Fruit fly (Drosophila melanogaster) whole organism, embryonic: Measurements from ENCODE around the gene CG17803.
A peak's percentile ranks its signal among the peaks of the same experiment; 100 is the strongest.

Source experiments
- CG10959 ChIP-seq: fragments of 200-800 bp; sonication (Bioruptor generic); IDR thresholded peaks from 2 replicates; pipeline ENCODE4 v1.3.6; 2022; ENCODE audit warnings: missing biosample characterization, missing genetic modification characterization
- CG11085 ChIP-seq: fragments of 200-800 bp; sonication (Bioruptor generic); IDR thresholded peaks from 2 replicates; pipeline ENCODE4 v1.3.6; 2022; ENCODE audit warnings: missing biosample characterization, missing genetic modification characterization
- CG12155 ChIP-seq: fragments of 200-800 bp; sonication (Bioruptor generic); optimal IDR thresholded peaks from 3 replicates; lab custom pipeline; 2016; ENCODE audit warnings: missing biosample characterization, missing genetic modification characterization
- CG15479 ChIP-seq: fragments of 200-800 bp; sonication (Bioruptor generic); optimal IDR thresholded peaks from 3 replicates; lab custom pipeline; 2019; ENCODE audit warnings: missing biosample characterization, mild to moderate bottlenecking, missing genetic modification characterization, moderate library complexity
- CG15696 ChIP-seq: fragments of 200-800 bp; sonication (Bioruptor generic); optimal IDR thresholded peaks from 2 replicates; lab custom pipeline; 2019; ENCODE audit warnings: missing biosample characterization, mild to moderate bottlenecking, missing genetic modification characterization, moderate library complexity
- CG16813 ChIP-seq: fragments of 200-800 bp; sonication (Bioruptor generic); IDR thresholded peaks from 3 replicates; pipeline ENCODE4 v1.3.6; 2022; ENCODE audit warnings: missing biosample characterization, missing genetic modification characterization; ENCODE audit not compliant: partially characterized antibody
- CG17186 ChIP-seq: fragments of 200-800 bp; sonication (Bioruptor generic); optimal IDR thresholded peaks from 3 replicates; lab custom pipeline; 2017; ENCODE audit warnings: missing biosample characterization, missing genetic modification reagents, missing genetic modification characterization
- CG1832 ChIP-seq: fragments of 200-800 bp; sonication (Bioruptor generic); optimal IDR thresholded peaks from 2 replicates; lab custom pipeline; 2017; ENCODE audit warnings: missing biosample characterization, mild to moderate bottlenecking, missing genetic modification characterization, inconsistent platforms
- CG18764 ChIP-seq: fragments of 200-800 bp; sonication (Bioruptor generic); optimal IDR thresholded peaks from 3 replicates; lab custom pipeline; 2016; ENCODE audit warnings: missing biosample characterization, missing genetic modification characterization
- CG2120 ChIP-seq: fragments of 200-800 bp; sonication (Bioruptor generic); optimal IDR thresholded peaks from 3 replicates; lab custom pipeline; 2016; ENCODE audit warnings: missing biosample characterization, missing genetic modification characterization
- CG31365 ChIP-seq: fragments of 200-800 bp; sonication (Bioruptor generic); optimal IDR thresholded peaks from 2 replicates; lab custom pipeline; 2018; ENCODE audit warnings: missing biosample characterization, mild to moderate bottlenecking, missing genetic modification characterization
- CG43689 ChIP-seq: fragments of 200-800 bp; sonication (Bioruptor generic); IDR thresholded peaks from 2 replicates; pipeline ENCODE4 v1.3.6; 2022; ENCODE audit warnings: missing biosample characterization, missing genetic modification characterization
- CG6272 ChIP-seq: fragments of 200-800 bp; sonication (Bioruptor generic); IDR thresholded peaks from 2 replicates; pipeline ENCODE4 v1.3.6; 2022; ENCODE audit warnings: missing biosample characterization, missing genetic modification characterization
- CG6654 ChIP-seq: fragments of 200-800 bp; sonication (Bioruptor generic); optimal IDR thresholded peaks from 2 replicates; lab custom pipeline; 2017; ENCODE audit warnings: missing biosample characterization, mild to moderate bottlenecking, missing genetic modification characterization
- CG7372 ChIP-seq: fragments of 200-800 bp; sonication (Bioruptor generic); IDR thresholded peaks from 2 replicates; pipeline ENCODE4 v1.3.6; 2022; ENCODE audit warnings: missing biosample characterization, missing genetic modification characterization
- CG9215 ChIP-seq: fragments of 200-800 bp; sonication (Bioruptor generic); IDR thresholded peaks from 2 replicates; pipeline ENCODE4 v1.3.6; 2022; ENCODE audit warnings: missing biosample characterization, missing genetic modification characterization
- CG9727 ChIP-seq: fragments of 200-800 bp; sonication (Bioruptor generic); optimal IDR thresholded peaks from 3 replicates; lab custom pipeline; 2017; ENCODE audit warnings: missing biosample characterization, mild to moderate bottlenecking, missing genetic modification characterization
- CrebB ChIP-seq: fragments of 200-800 bp; sonication (Bioruptor generic); optimal IDR thresholded peaks from 3 replicates; lab custom pipeline; 2018; ENCODE audit warnings: missing biosample characterization, mild to moderate bottlenecking, missing genetic modification characterization
- Dad ChIP-seq: fragments of 200-800 bp; sonication (Bioruptor generic); optimal IDR thresholded peaks from 3 replicates; lab custom pipeline; 2016; ENCODE audit warnings: missing biosample characterization, missing genetic modification characterization
- Drgx ChIP-seq: fragments of 200-800 bp; sonication (Bioruptor generic); IDR thresholded peaks from 2 replicates; pipeline ENCODE4 v1.3.6; 2022; ENCODE audit warnings: missing biosample characterization, missing genetic modification characterization
- HHEX ChIP-seq: fragments of 200-800 bp; sonication (Bioruptor generic); optimal IDR thresholded peaks from 3 replicates; lab custom pipeline; 2017; ENCODE audit warnings: missing biosample characterization, mild to moderate bottlenecking, missing genetic modification characterization, missing genetic modification reagents
- HLH3B ChIP-seq: fragments of 200-800 bp; sonication (Bioruptor generic); IDR thresholded peaks from 2 replicates; pipeline ENCODE4 v1.3.6; 2022; ENCODE audit warnings: missing biosample characterization, missing genetic modification characterization
- Hmr ChIP-seq: fragments of 200-800 bp; sonication (Bioruptor generic); optimal IDR thresholded peaks from 3 replicates; lab custom pipeline; 2017; ENCODE audit warnings: mild to moderate bottlenecking, missing biosample characterization, missing genetic modification reagents, missing genetic modification characterization
- MBD-R2 ChIP-seq: fragments of 200-800 bp; sonication (Bioruptor generic); IDR thresholded peaks from 2 replicates; pipeline ENCODE4 v1.3.6; 2022; ENCODE audit warnings: missing biosample characterization, missing genetic modification characterization
- Poxn ChIP-seq: fragments of 200-800 bp; sonication (Bioruptor generic); IDR thresholded peaks from 2 replicates; pipeline ENCODE4 v1.3.6; 2022; ENCODE audit warnings: missing biosample characterization, missing genetic modification characterization
- Rx ChIP-seq: fragments of 200-800 bp; sonication (Bioruptor generic); IDR thresholded peaks from 2 replicates; pipeline ENCODE4 v1.3.6; 2022; ENCODE audit warnings: missing biosample characterization, missing genetic modification characterization
- Sry-β ChIP-seq: fragments of 200-800 bp; sonication (Bioruptor generic); optimal IDR thresholded peaks from 2 replicates; lab custom pipeline; 2018; ENCODE audit warnings: missing biosample characterization, mild to moderate bottlenecking, missing genetic modification characterization, moderate library complexity
- Trl ChIP-seq, 3 experiments: fragments of >200 bp in 2 of 3; fragments of 200-800 bp in 1 of 3; sonication (Bioruptor generic) in 1 of 3; optimal IDR thresholded peaks; 2 replicates in 1 of 3; 3 replicates in 2 of 3; lab custom pipeline; 2016 to 2017; ENCODE audit warnings: missing biosample characterization in 1 of 3, missing genetic modification characterization in 1 of 3
- abd-A ChIP-seq: fragments of 200-800 bp; sonication (Bioruptor generic); optimal IDR thresholded peaks from 3 replicates; lab custom pipeline; 2019; ENCODE audit warnings: missing biosample characterization, mild to moderate bottlenecking, missing genetic modification characterization, moderate library complexity
- br ChIP-seq: fragments of >200 bp; optimal IDR thresholded peaks from 2 replicates; lab custom pipeline; 2017
- btn ChIP-seq: fragments of 200-800 bp; sonication (Bioruptor generic); optimal IDR thresholded peaks from 2 replicates; lab custom pipeline; 2016; ENCODE audit warnings: missing biosample characterization, missing genetic modification characterization
- cas ChIP-seq: fragments of 200-800 bp; sonication (Bioruptor generic); IDR thresholded peaks from 2 replicates; pipeline ENCODE4 v1.3.6; 2022; ENCODE audit warnings: missing biosample characterization, missing genetic modification characterization
- cg ChIP-seq: fragments of 200-800 bp; sonication (Bioruptor generic); optimal IDR thresholded peaks from 3 replicates; lab custom pipeline; 2019; ENCODE audit warnings: missing biosample characterization, mild to moderate bottlenecking, missing genetic modification characterization, moderate library complexity
- dan ChIP-seq: fragments of 200-800 bp; sonication (Bioruptor generic); IDR thresholded peaks from 2 replicates; pipeline ENCODE4 v1.3.6; 2022; ENCODE audit warnings: missing biosample characterization, missing genetic modification characterization
- dati ChIP-seq: fragments of 200-800 bp; sonication (Bioruptor generic); IDR thresholded peaks from 2 replicates; pipeline ENCODE4 v1.3.6; 2022; ENCODE audit warnings: missing biosample characterization, missing genetic modification characterization
- dysf ChIP-seq: fragments of 200-800 bp; sonication (Bioruptor generic); IDR thresholded peaks from 3 replicates; pipeline ENCODE4 v1.3.6; 2022; ENCODE audit warnings: missing biosample characterization, missing genetic modification characterization
- hkb ChIP-seq, 2 experiments: fragments of 200-800 bp in 1 of 2; fragments of >200 bp in 1 of 2; sonication (Bioruptor generic) in 1 of 2; IDR thresholded peaks in 1 of 2; optimal IDR thresholded peaks in 1 of 2; 2 replicates each; pipeline versions ENCODE4 v1.3.6 to Lab custom; 2017 to 2022; ENCODE audit warnings: missing biosample characterization in 1 of 2, missing genetic modification characterization in 1 of 2
- hth ChIP-seq: fragments of >200 bp; optimal IDR thresholded peaks from 2 replicates; lab custom pipeline; 2017; ENCODE audit warnings: inconsistent platforms
- jigr1 ChIP-seq: fragments of 200-800 bp; sonication (Bioruptor generic); IDR thresholded peaks from 3 replicates; pipeline ENCODE4 v1.3.6; 2022; ENCODE audit warnings: missing biosample characterization, missing genetic modification characterization
- lilli ChIP-seq: fragments of 200-800 bp; sonication (Bioruptor generic); optimal IDR thresholded peaks from 3 replicates; lab custom pipeline; 2016; ENCODE audit warnings: missing biosample characterization, missing genetic modification characterization
- lov ChIP-seq, 2 experiments: fragments of 200-800 bp in 1 of 2; fragments of >200 bp in 1 of 2; sonication (Bioruptor generic) in 1 of 2; IDR thresholded peaks in 1 of 2; optimal IDR thresholded peaks in 1 of 2; 2 replicates in 1 of 2; 3 replicates in 1 of 2; pipeline versions ENCODE4 v1.3.6 to Lab custom; 2017 to 2022; ENCODE audit warnings: missing biosample characterization in 1 of 2, missing genetic modification characterization in 1 of 2
- luna ChIP-seq: fragments of 200-800 bp; sonication (Bioruptor generic); optimal IDR thresholded peaks from 2 replicates; lab custom pipeline; 2016; ENCODE audit warnings: missing biosample characterization, missing genetic modification characterization
- otp ChIP-seq: fragments of 200-800 bp; sonication (Bioruptor generic); IDR thresholded peaks from 3 replicates; pipeline ENCODE4, ENCODE4 v1.3.6; 2022; ENCODE audit warnings: missing biosample characterization, missing genetic modification characterization
- pros ChIP-seq: fragments of 200-800 bp; sonication (Bioruptor generic); optimal IDR thresholded peaks from 3 replicates; lab custom pipeline; 2019; ENCODE audit warnings: missing biosample characterization, mild to moderate bottlenecking, missing genetic modification characterization, moderate library complexity
- sd ChIP-seq: fragments of 200-800 bp; sonication (Bioruptor generic); optimal IDR thresholded peaks from 3 replicates; lab custom pipeline; 2018; ENCODE audit warnings: missing biosample characterization, mild to moderate bottlenecking, missing genetic modification characterization, moderate library complexity
- sqz ChIP-seq: fragments of 200-800 bp; sonication (Bioruptor generic); optimal IDR thresholded peaks from 3 replicates; lab custom pipeline; 2018; ENCODE audit warnings: missing biosample characterization, mild to moderate bottlenecking, missing genetic modification characterization
- tio ChIP-seq: fragments of 200-800 bp; sonication (Bioruptor generic); optimal IDR thresholded peaks from 2 replicates; lab custom pipeline; 2017; ENCODE audit warnings: missing biosample characterization, missing genetic modification characterization, inconsistent platforms
- tup ChIP-seq: fragments of 200-800 bp; sonication (Bioruptor generic); optimal IDR thresholded peaks from 2 replicates; lab custom pipeline; 2016; ENCODE audit warnings: missing biosample characterization, mild to moderate bottlenecking, missing genetic modification characterization, moderate library complexity
- zen2 ChIP-seq: fragments of 200-800 bp; sonication (Bioruptor generic); IDR thresholded peaks from 3 replicates; pipeline ENCODE4 v1.3.6; 2022; ENCODE audit warnings: missing biosample characterization, missing genetic modification characterization; ENCODE audit not compliant: partially characterized antibody

CG17803 gene

DNA sequence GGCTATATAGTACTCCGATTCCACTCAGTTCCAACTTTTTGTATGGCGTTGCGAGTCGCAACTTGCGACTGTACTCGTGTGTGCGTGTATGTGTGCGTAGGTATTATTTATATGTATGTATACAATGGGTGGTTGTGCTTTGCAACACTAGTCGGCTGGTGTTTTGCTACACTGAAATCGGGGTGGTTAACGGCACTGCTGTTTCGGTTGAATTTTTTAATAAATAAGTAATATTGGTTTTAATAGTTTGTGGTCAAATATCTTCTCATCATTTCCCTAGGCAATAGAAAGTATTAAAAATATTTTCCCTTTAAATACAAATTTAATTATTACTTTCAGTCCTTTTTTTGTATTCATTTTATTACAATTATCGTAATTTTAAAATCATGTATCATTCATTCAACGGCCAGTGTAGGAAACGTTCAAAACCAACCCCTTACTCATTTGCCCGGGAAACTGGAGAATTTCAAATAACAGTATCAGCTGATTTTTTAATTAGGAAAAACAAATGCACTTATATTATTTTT lies 3.0 kb downstream of the CG17803 start, which contains the start of gene CG7379 (continued):
- no peak for TF ChIP-seq btn
- TF ChIP-seq HHEX (GFP tag; lab: Kevin White, UChicago): peak; percentile 85
- peak; percentile 64; the same call in 1 of the 2 replicates for TF ChIP-seq CG7372 (GFP tag; lab: Robert Waterston, UW)
- TF ChIP-seq CG16813 (GFP tag; lab: Robert Waterston, UW): no peak
- no peak for TF ChIP-seq CG31365
- TF ChIP-seq CrebB (tag; lab: Kevin White, UChicago): peak; percentile 54
- no peak for TF ChIP-seq lov (optimal IDR thresholded peaks at IDR 0.05; lab: Kevin White, UChicago)
- peak; percentile 43; the same call in 1 of the 3 replicates for TF ChIP-seq lov (GFP tag; IDR thresholded peaks at IDR 0.05; lab: Robert Waterston, UW)
- TF ChIP-seq MBD-R2 (GFP tag; lab: Robert Waterston, UW): peak; percentile 89
- TF ChIP-seq Sry-β (GFP tag; lab: Kevin White, UChicago): no peak
- TF ChIP-seq CG2120: peak; percentile 97
- TF ChIP-seq dati: no peak
- TF ChIP-seq dysf (GFP tag; lab: Robert Waterston, UW): peak; percentile 81
- no peak for TF ChIP-seq CG1832 (GFP tag; lab: Kevin White, UChicago)
- TF ChIP-seq CG18764: peak; percentile 78
- peak; percentile 64 for TF ChIP-seq CG9727 (GFP tag; lab: Kevin White, UChicago)
- TF ChIP-seq jigr1 (GFP tag; lab: Robert Waterston, UW): peak; percentile 38; the same call in 1 of the 3 replicates
- TF ChIP-seq CG10959 (GFP tag; lab: Robert Waterston, UW): 0 out of 2 replicates have a peak, but pooled peaks have one; percentile 26
- peak; percentile 81 for TF ChIP-seq HLH3B (GFP tag; lab: Robert Waterston, UW)
- no peak for TF ChIP-seq zen2
- peak; percentile 33; the same call in 1 of the 2 replicates for TF ChIP-seq Poxn
- TF ChIP-seq pros: no peak
- TF ChIP-seq sd (tag; lab: Kevin White, UChicago): no peak
- TF ChIP-seq CG11085 (GFP tag; lab: Robert Waterston, UW): peak; percentile 88
- peak; percentile 50 for TF ChIP-seq sqz (GFP tag; lab: Kevin White, UChicago)
- peak; percentile 95 for TF ChIP-seq cg (GFP tag; lab: Kevin White, UChicago)
- peak; percentile 89 for TF ChIP-seq CG12155
- peak; percentile 89 for TF ChIP-seq lilli (GFP tag; lab: Kevin White, UChicago)
- peak; percentile 48 for TF ChIP-seq hkb (optimal IDR thresholded peaks at IDR 0.05; lab: Kevin White, UChicago)
- peak; percentile 54 for TF ChIP-seq hkb (GFP tag; IDR thresholded peaks at IDR 0.05; lab: Robert Waterston, UW)
- TF ChIP-seq Hmr (GFP tag; lab: Kevin White, UChicago): peak; percentile 91
- TF ChIP-seq cas (GFP tag; lab: Robert Waterston, UW): peak; percentile 66
- TF ChIP-seq CG43689: no peak
- TF ChIP-seq br (lab: Kevin White, UChicago): no peak
- TF ChIP-seq abd-A (tag; lab: Kevin White, UChicago): no peak
- TF ChIP-seq CG6272 (GFP tag; lab: Robert Waterston, UW): peak; percentile 56
- TF ChIP-seq Drgx (GFP tag; lab: Robert Waterston, UW): peak; percentile 53
- 0 out of 3 replicates have a peak, but pooled peaks have one; percentile 42 for TF ChIP-seq otp (GFP tag; lab: Robert Waterston, UW)
- peak; percentile 59 for TF ChIP-seq CG6654 (GFP tag; lab: Kevin White, UChicago)
- peak; percentile 61 for TF ChIP-seq CG17186 (GFP tag; lab: Kevin White, UChicago)
- peak; percentile 41 for TF ChIP-seq luna (GFP tag; lab: Kevin White, UChicago)
- no peak for TF ChIP-seq Trl (optimal IDR thresholded peaks at IDR 0.05; lab: Kevin White, UChicago)
- TF ChIP-seq Trl (GFP tag; optimal IDR thresholded peaks at IDR 0.05; lab: Kevin White, UChicago): peak; percentile 80
- peak; percentile 85 for TF ChIP-seq CG9215
- peak; percentile 61; the same call in 1 of the 2 replicates for TF ChIP-seq Rx
- peak; percentile 86 for TF ChIP-seq tup (GFP tag; lab: Kevin White, UChicago)
- peak; percentile 72 for TF ChIP-seq tio (GFP tag; lab: Kevin White, UChicago)
- TF ChIP-seq CG15479 (GFP tag; lab: Kevin White, UChicago): peak; percentile 6
- TF ChIP-seq hth (lab: Kevin White, UChicago): no peak
- no peak for TF ChIP-seq dan
- peak; percentile 83 for TF ChIP-seq Dad (GFP tag; lab: Kevin White, UChicago)
- TF ChIP-seq CG15696 (tag; lab: Kevin White, UChicago): peak; percentile 32
